Worm (Caenorhabditis elegans): ENCODE results near the gene sdz-4.
"Not testable (repeated sequence)": the region's sequence is repeated elsewhere in the genome, so short reads cannot be mapped to it uniquely, and the experiment has no call there.

The sdz-4 gene

DNA sequence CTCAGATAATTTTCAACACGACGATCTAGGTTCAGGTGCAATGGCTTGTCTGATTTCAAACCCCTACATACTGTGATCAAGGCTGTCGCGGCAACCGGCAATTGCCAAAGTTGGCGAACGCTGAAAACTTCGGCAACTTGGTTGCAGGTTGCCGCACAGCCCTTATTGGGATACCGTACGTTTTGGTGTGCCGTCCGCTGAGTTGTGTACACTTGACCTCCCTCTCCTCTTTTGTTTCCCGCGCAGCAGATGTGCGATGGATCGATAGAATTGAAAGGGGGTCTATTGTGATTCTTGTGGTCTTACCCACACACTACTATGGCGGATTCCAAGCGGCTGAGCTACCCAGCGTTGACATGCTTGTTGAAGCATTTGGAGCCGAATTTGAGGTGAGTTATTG, 1.5 kb downstream of the sdz-4 start, which contains the start of the genes C32B5.18 and C32B5.7:
TSS of gene C32B5.18 (plus strand) at position 301 of the 400 bp plus-strand sequence.
TSS of gene C32B5.7 (plus strand) at position 311 of the 400 bp plus-strand sequence.
- TF ChIP-seq tbx-2 (tag; optimal IDR thresholded peaks at IDR 0.05) = no peak
- no peak for TF ChIP-seq fkh-10 (GFP tag; optimal IDR thresholded peaks at IDR 0.05)
- no peak for TF ChIP-seq nfya-1 (tag; optimal IDR thresholded peaks at IDR 0.05; ENCODE audit: insufficient read depth)
- no peak for TF ChIP-seq R02D3.7 (tag; optimal IDR thresholded peaks at IDR 0.05)
- no peak for TF ChIP-seq sea-2 (GFP tag; optimal IDR thresholded peaks at IDR 0.05)
- no peak for TF ChIP-seq nhr-77 (tag; optimal IDR thresholded peaks at IDR 0.05)
- no peak for TF ChIP-seq snpc-4 (tag; optimal IDR thresholded peaks at IDR 0.05)
- no peak for TF ChIP-seq mdl-1 (tag; optimal IDR thresholded peaks at IDR 0.05)

ce11 chrII:961961-962360, 3.2 kb downstream of the sdz-4 start, which contains the start of gene C32B5.13:
Gene C32B5.13 (minus strand): TSS chrII:962061.
- TF ChIP-seq nhr-43 (tag; optimal IDR thresholded peaks at IDR 0.05; ENCODE audit: poor library complexity, severe bottlenecking) (no peak), pqm-1 (tag; optimal IDR thresholded peaks at IDR 0.05) (no peak), eor-1 (tag; optimal IDR thresholded peaks at IDR 0.05) (no peak), snpc-4 (tag; optimal IDR thresholded peaks at IDR 0.05) (no peak), elt-1 (tag; optimal IDR thresholded peaks at IDR 0.05) (no peak), mml-1 (tag; optimal IDR thresholded peaks at IDR 0.05) (no peak), hmg-11 (tag; optimal IDR thresholded peaks at IDR 0.05) (no peak), pha-4 (tag; optimal IDR thresholded peaks at IDR 0.05) (no peak), unc-39 (tag; optimal IDR thresholded peaks at IDR 0.05) (no peak), nhr-67 (tag; optimal IDR thresholded peaks at IDR 0.05) (no peak), sea-2 (GFP tag; optimal IDR thresholded peaks at IDR 0.05) (no peak), nhr-77 (tag; optimal IDR thresholded peaks at IDR 0.05) (no peak), daf-12 (tag; optimal IDR thresholded peaks at IDR 0.05) (no peak), lin-15B (tag; optimal IDR thresholded peaks at IDR 0.05) (no peak), ceh-28 (tag; optimal IDR thresholded peaks at IDR 0.05) (no peak), skn-1 (tag; optimal IDR thresholded peaks at IDR 0.05) (no peak)

DNA sequence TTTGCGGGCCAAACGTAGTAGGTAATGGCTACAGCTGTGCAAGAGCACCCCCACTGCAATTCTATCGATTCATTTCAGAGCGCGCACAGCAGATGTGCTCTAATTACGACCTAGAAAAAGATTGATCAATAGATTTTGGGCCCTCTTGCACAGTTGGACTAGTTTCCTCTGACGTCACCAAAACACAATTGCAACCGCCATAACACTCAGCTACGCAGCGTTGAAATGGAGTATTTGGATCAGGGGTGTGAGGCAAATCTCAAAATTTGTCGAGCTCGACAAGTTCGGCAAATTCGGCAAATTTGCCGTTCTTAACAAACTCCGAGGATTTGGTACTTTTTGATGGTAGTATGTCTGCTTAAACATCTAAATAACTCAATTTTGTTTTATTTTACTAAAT, 8.2 kb downstream of the sdz-4 start, which contains the start of gene fbxc-18:
TSS of gene fbxc-18 (minus strand) at position 101 of the 400 bp plus-strand sequence.
- TF ChIP-seq mml-1, nhr-67, lsy-12 (tag; optimal IDR thresholded peaks at IDR 0.05): not testable (repeated sequence)

- TF ChIP-seq ceh-9 (tag; optimal IDR thresholded peaks at IDR 0.05); eor-1 (tag; optimal IDR thresholded peaks at IDR 0.05); nfya-1 (tag; optimal IDR thresholded peaks at IDR 0.05; ENCODE audit: insufficient read depth): not testable (repeated sequence)
Measured at ce11 chrII:968106-968505, 9.4 kb downstream of the sdz-4 start, which contains the start of gene C32B5.6. Gene C32B5.6 (plus strand): TSS chrII:968406.

DNA sequence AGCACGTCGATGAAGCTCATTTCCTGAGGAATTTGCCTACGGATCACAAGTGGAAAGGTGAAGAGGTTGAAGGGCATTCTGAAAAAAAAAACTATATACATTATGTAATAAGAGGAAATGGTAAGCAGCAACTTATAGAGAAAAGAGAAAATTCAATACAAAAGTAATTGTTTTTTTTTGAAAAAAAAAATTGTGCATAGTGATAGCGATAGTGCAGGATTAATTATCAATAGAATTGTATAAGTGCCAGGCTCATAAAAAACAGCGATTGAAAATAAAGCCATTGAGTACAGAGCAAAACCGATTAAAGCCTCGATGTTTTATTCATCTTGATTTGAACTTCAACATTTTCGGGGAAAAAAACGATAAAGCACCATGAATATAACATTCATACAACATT, 14.1 kb downstream of the sdz-4 start, which contains the start of gene C32B5.15:
TSS of gene C32B5.15 (minus strand) at position 101 of the 400 bp plus-strand sequence.
- no peak for TF ChIP-seq nhr-76 (tag; optimal IDR thresholded peaks at IDR 0.05)
- no peak for TF ChIP-seq jun-1 (tag; optimal IDR thresholded peaks at IDR 0.05)
- no peak for TF ChIP-seq nhr-23 (tag; optimal IDR thresholded peaks at IDR 0.05)
- no peak for TF ChIP-seq fkh-10 (GFP tag; optimal IDR thresholded peaks at IDR 0.05)
- no peak for TF ChIP-seq mml-1 (tag; optimal IDR thresholded peaks at IDR 0.05)
- TF ChIP-seq elt-3 (tag; optimal IDR thresholded peaks at IDR 0.05) = no peak
- TF ChIP-seq unc-39 (tag; optimal IDR thresholded peaks at IDR 0.05) = no peak
- no peak for TF ChIP-seq ZK546.5 (tag; optimal IDR thresholded peaks at IDR 0.05)
- no peak for TF ChIP-seq lin-15B (tag; optimal IDR thresholded peaks at IDR 0.05)
- no peak for TF ChIP-seq sea-2 (GFP tag; optimal IDR thresholded peaks at IDR 0.05)
- no peak for TF ChIP-seq aly-2 (tag; optimal IDR thresholded peaks at IDR 0.05)
- TF ChIP-seq nhr-28 (tag; optimal IDR thresholded peaks at IDR 0.05) = no peak
- TF ChIP-seq snpc-4 (tag; optimal IDR thresholded peaks at IDR 0.05) = no peak
- TF ChIP-seq lin-39 (tag; optimal IDR thresholded peaks at IDR 0.05) = no peak
- TF ChIP-seq ceh-82 (tag; optimal IDR thresholded peaks at IDR 0.05) = no peak
- no peak for TF ChIP-seq nhr-43 (tag; optimal IDR thresholded peaks at IDR 0.05; ENCODE audit: poor library complexity, severe bottlenecking)
- TF ChIP-seq R02D3.7 (tag; optimal IDR thresholded peaks at IDR 0.05) = no peak
- no peak for TF ChIP-seq nfya-1 (tag; optimal IDR thresholded peaks at IDR 0.05; ENCODE audit: insufficient read depth)
- TF ChIP-seq pha-4 (tag; optimal IDR thresholded peaks at IDR 0.05) = no peak
- TF ChIP-seq daf-12 (tag; optimal IDR thresholded peaks at IDR 0.05) = no peak

Data from whole organism, L3 larva.